Worm (Caenorhabditis elegans): Measurements from ENCODE around the gene prk-1.

DNA sequence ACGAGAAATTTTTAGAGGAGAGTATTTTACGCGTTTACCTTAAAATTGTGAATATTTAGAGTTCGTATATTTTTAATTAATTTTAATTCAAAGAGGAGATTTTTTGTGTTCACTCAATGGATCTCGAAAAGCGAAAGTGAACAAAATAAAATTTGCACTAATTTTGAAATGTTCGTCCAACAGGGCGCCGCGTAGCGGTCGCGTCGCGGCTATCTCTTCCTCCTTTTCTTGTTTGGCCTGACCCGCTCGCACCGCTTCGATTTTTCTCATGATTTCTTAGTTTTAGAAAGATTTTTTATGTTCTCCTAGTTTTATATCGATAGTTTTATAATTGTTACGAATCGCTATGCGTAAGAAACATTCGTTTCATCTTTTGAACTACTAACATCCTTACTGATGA lies 38.5 kb upstream of the prk-1 start:
- no peak for TF ChIP-seq gmeb-1 (tag; optimal IDR thresholded peaks at IDR 0.05)
- peak; percentile 59 for TF ChIP-seq C34F6.9 (tag; optimal IDR thresholded peaks at IDR 0.05)
- TF ChIP-seq skn-1 (tag; optimal IDR thresholded peaks at IDR 0.05), result no peak
- TF ChIP-seq nhr-237 (tag; optimal IDR thresholded peaks at IDR 0.05), result no peak
- TF ChIP-seq ZK546.5 (tag; optimal IDR thresholded peaks at IDR 0.05), result no peak
- no peak for TF ChIP-seq ceh-16 (tag; optimal IDR thresholded peaks at IDR 0.05)
- TF ChIP-seq lin-13 (GFP tag; optimal IDR thresholded peaks at IDR 0.05), result no peak
